Fruit fly (Drosophila melanogaster) whole organism, larva: Measurements from ENCODE around the gene Cep97.

Experiments
- noc ChIP-seq: fragments of 200-800 bp; sonication (Bioruptor generic); optimal IDR thresholded peaks from 3 replicates; lab custom pipeline; 2019; ENCODE audit warnings: missing biosample characterization, mild to moderate bottlenecking, missing genetic modification characterization, moderate library complexity

Cep97 gene

dm6 chr2L:3847908-3848307 is 19.6 kb upstream of the Cep97 start:
- TF ChIP-seq noc (tag; lab: Kevin White, UChicago), result no peak

DNA sequence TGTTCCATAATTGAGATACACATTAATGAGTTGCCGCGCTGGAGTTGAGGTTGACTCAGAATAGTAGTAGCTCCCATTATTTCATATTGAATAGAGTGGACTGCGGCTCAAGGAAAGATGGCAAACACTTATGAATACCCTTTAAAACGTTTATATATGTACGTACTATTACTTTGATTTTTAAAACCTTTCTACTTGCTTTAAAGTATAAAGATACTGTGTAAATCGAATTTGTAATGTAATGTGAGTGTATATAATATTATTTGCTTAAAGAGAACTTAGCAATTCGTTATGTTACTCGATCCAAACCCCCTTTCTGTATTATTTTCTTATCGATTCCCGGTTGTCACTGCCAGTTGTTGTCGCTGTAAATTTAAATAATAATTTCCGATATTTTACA is 16.2 kb upstream of the Cep97 start:
- TF ChIP-seq noc (tag; lab: Kevin White, UChicago), result no peak

DNA sequence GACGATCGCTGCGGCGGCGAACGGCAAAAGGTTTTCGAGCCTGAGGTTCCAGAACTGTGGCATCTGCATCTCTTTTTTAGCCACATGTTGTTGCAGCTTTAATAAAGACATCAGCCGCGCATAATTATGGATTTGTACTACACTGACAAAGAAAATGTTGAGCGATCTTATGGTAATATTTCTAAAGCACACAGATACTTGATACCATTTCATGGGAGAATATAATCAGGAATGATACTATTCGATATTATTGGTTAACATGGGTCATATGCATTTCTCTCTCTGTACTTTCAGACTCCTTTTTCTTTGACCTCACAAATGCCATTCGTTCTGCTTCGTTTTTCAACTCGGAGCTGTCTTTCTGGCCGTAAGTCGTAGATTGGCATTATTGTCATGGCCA is 15.4 kb upstream of the Cep97 start:
- TF ChIP-seq noc (tag; lab: Kevin White, UChicago), result no peak

DNA sequence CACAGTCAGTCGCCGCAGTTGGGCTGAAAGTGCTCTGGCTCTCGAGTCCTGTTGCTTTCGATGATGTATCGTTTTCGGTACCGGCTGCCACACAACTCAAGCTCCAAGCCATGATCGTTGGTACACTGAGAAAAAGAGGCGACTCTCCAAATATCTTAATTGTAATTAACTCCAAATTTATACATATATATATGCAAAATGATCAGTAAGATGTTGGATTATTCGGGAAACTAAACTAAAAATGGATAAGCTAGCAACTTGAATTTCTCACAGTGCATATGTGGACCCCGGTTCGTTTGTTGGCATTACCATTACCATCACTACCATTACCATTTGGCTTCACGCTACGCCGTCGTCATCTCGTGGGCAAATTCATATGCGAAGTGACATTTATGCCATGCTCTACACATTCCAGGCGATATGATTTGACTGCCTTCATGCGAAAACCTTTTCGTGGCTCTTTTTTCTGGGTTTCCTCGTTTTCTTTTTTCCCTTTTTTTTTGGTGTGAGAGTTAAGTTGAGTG is 13.9 kb upstream of the Cep97 start:
- TF ChIP-seq noc (tag; lab: Kevin White, UChicago), result no peak

DNA sequence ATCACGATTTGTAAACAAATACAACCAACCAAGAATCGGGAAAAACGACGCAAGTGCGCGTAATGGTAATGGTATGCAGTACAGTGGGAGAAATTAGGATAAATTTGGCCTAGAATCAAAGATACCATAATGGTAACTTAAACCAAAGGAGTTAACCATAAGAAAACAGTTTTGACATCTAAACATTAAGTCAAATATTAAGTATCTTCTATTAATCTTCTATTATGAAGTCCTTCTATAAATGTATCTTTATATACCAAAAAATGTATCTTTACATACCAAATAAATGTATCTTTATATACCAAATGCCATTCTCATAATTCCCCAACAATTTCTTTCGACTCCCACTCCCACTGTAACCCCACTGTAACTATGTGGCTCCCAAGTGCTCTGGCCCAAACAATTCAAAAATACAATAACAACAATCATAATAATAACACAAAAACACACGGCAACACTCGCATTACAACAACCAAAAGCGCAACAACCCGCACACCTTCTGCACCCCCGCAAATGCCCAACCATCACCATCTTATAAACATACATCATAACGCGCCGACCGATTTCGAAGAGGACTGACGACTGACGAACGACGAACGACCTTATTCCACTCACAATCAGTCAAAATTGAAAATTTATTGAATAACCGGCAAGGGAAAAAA is 11.8 kb upstream of the Cep97 start:
- TF ChIP-seq noc (tag; lab: Kevin White, UChicago), result no peak

DNA sequence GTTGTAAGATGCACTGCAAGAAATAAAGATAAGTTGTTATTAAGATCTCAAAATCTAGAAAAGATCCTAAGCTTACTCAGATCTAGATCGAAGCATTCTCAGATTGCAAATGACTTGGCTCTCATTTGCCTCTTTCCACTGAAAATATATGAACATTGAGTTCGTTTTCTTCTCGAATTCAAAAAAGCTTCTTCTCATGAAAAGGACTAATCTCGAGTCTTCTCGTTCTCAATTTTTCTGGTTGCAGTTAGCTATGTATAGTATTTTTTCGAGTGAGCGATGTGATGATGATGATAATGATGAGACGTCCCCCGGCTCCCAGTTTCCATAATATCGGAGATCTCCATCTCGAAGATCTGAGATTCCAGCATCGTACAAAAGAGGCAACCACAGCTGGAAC is 11.1 kb upstream of the Cep97 start:
- TF ChIP-seq noc (tag; lab: Kevin White, UChicago), result no peak

DNA sequence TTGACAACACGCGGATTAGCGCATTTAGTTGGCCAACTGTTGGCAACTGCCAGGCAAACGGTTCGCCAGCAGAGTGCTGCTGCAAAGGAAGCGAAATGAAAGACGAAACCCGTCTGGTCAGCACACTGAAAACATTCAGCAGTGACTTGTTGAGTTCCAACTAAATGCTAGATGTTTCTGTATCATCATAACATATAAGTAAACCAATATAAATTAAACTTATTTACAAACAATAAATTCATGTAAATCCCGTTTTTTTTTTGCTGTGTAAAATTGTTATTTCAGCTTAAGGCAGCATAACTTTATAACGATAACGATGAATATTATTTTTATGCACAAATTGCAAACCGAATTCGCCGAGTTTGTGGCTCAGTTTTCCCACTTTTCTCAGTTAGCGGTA is 9.4 kb upstream of the Cep97 start:
- TF ChIP-seq noc (tag; lab: Kevin White, UChicago), result no peak

- TF ChIP-seq noc (tag; lab: Kevin White, UChicago), result no peak
Observed at dm6 chr2L:3861388-3861787, 6.1 kb upstream of the Cep97 start.

DNA sequence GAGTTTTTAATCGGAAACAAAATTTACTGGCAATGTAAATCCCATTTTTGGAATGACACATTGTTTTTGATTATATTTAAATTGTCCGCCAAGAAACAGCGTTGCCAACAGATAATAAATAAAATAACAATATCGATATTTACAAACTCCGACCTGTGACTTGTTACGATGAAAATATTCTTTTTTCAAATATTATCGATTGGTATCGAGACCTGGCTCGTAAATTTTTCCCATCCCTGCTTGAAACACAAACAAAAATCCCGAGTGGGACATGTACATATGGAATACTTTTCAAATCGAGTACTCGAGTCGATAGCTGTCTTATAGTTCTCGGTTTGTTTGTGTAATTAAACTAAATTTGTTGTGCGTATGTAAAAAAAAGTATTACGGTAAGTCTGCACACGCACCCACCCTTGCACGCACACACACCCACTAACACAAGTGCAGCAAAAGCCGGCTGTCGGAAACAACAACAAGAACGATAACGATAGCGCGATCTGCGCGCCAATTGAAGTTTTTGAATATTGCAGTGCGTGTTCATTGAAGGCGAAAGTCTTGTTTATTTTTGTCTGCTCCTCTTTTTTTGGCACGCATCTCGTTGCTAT is 5.0 kb upstream of the Cep97 start, which contains the start of gene TTLL4B:
Gene TTLL4B, plus strand, starts transcription at position 232 of the 605 bp plus-strand sequence.
- TF ChIP-seq noc (tag; lab: Kevin White, UChicago), result no peak

DNA sequence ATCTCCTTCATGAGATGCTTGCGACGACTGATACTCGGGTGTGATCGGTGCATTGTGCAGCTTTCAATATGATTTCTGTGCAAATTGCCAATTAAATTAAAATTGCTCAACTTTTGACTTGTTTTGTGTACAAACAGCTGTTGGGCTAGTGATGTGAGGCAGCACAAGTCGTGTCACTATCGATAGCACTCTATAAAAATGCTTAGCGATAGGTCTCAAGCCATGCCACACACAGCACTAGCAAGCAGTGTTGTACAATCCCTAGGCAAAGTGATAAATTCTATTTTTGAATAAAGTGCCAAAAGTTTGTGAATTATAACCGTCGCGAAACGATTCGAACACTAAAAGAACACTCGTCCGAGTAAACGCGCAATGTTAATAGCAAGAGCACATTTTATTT is 4.8 kb downstream of the Cep97 start, which contains the start of gene CG31957:
Gene CG31957, minus strand, starts transcription at position 176 of the 400 bp plus-strand sequence.
- no peak for TF ChIP-seq noc (tag; lab: Kevin White, UChicago)

DNA sequence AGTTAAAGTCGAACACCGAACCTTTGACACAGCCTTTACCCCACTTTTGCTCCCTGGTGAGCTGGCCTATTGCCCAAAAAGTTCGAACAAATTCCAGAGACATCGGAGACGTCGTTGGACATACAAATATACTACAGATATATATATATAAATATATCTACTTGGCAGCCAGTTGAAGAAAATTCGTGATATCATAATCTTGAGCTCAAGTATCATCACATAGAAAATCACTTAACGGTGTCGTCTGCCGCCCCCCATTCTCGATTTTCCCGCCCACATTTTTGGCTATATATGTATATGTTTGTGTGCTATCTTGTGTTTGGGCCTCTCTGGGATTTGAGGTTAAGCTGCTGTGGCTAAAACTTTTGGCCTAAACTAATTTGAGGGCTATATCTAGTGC is 9.5 kb downstream of the Cep97 start:
- no peak for TF ChIP-seq noc (tag; lab: Kevin White, UChicago)

- TF ChIP-seq noc (tag; lab: Kevin White, UChicago), result peak; percentile 89
Observed at dm6 chr2L:3880048-3880447, 12.6 kb downstream of the Cep97 start.

DNA sequence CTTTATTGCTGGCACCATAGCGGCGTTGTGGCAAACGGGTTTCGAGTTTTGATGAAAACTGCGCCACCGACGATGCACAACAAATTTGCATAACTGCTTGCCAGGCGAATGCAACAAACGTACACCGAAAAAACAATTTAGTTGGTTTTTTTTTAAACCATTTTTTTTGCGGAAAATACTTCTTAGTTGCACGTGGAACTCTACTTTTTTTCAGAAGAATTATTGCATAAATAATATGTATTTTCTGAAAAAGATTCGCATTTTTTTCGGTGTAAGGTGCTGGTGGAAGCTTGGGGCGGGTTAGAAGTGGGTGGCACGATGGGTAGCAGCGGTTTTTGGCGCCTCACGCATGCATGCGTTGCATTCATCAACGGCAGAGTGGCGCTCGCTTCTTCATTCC is 13.7 kb downstream of the Cep97 start:
- TF ChIP-seq noc (tag; lab: Kevin White, UChicago), result no peak

DNA sequence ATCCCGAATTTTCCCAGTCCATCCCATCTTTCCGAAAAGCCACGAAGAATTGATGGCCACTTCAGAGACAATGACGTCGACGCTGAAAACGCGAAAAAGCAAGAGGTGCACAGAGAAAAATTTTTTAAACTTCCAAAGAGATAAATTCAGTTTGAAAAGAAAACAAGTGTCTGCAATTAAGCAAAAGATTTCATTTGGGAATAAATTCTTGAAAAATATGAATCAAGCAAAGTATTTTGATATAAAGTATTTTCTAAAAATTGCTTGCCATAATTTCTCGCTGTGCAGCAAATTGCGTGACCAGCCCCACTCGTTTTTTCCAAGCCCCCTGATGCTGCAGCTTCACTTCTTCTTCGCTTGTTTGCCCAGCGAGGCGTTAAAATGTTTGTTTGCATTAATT is 14.7 kb downstream of the Cep97 start:
- no peak for TF ChIP-seq noc (tag; lab: Kevin White, UChicago)

- no peak for TF ChIP-seq noc (tag; lab: Kevin White, UChicago)
Observed at dm6 chr2L:3883939-3884338, 16.4 kb downstream of the Cep97 start.

DNA sequence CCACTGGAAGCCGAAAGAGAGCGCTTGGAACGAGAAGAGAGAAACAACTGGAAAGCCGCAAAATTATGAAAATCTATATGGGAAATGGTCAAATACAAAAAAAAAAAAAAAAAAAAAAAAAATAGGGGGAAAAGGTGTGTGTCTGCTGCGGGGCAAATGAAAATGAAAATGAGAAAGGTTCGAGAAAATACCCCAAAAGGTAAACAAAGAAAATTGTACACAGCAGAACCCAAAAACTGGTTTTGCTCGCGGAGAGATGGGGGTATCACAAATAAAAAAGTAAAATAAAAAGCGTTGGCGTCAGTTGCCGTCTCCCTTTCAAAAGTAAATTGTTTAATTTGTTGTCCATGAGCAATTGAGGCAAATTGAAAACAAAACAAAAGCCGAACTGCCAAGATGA is 20.7 kb downstream of the Cep97 start:
- TF ChIP-seq noc (tag; lab: Kevin White, UChicago), result no peak
